Fruit fly (Drosophila melanogaster): ENCODE measurements around the gene Aef1.

Aef1 gene

DNA sequence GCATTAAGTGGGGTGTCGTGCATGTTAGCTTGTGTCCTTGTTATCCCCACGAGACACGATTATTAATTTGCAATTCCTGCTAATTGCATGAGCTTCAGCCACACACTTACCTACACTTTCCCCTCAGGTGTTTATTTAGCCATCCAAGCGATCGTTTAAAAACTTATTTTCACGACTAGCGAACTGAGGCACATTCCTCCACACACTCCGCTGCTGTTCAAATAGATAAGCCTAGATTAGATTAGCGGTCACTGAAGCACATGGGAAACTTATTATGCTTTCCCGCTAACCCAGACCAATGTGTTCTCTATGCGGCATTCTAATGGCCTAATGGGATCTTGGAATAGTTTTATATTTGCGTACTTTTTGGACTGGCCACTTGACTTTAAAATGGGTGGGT is 46.3 kb upstream of the Aef1 start:
- TF ChIP-seq dmrt93B (GFP tag; optimal IDR thresholded peaks at IDR 0.05) = no peak
- no peak for TF ChIP-seq ey (GFP tag; optimal IDR thresholded peaks at IDR 0.05)

DNA sequence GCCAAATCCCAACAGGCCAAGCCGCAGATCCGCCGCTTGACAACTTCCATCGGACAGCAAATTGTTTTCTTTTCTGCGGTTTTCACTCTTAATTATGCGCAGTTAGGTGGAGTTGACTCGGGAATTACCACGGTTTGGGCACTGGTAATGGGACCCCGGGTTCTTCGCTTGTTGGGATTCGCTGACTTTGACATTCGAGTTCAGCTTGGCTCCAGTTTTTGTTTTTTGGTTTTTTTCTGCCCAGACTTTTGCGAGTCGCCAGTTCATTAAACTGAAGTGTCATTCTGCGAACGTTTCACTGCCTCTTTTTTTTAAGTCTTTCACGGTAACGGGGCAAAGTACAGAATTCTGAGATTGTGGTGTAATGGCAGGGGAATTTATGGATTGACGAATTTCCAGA is 44.4 kb upstream of the Aef1 start:
- TF ChIP-seq Myc (optimal IDR thresholded peaks at IDR 0.05) = no peak
- no peak for TF ChIP-seq GATAd (GFP tag; optimal IDR thresholded peaks at IDR 0.05)
- TF ChIP-seq sage (GFP tag; optimal IDR thresholded peaks at IDR 0.05) = no peak
- TF ChIP-seq Hr78 (GFP tag; optimal IDR thresholded peaks at IDR 0.05) = no peak
- no peak for TF ChIP-seq dl (GFP tag; optimal IDR thresholded peaks at IDR 0.05; ENCODE audit: insufficient read depth in 1 of 2, partially characterized antibody in 2 of 2)
- TF ChIP-seq ey (GFP tag; optimal IDR thresholded peaks at IDR 0.05) = no peak
- TF ChIP-seq Dfd (GFP tag; optimal IDR thresholded peaks at IDR 0.05) = peak; percentile 0
- TF ChIP-seq Sp1 (GFP tag; optimal IDR thresholded peaks at IDR 0.05) = no peak

DNA sequence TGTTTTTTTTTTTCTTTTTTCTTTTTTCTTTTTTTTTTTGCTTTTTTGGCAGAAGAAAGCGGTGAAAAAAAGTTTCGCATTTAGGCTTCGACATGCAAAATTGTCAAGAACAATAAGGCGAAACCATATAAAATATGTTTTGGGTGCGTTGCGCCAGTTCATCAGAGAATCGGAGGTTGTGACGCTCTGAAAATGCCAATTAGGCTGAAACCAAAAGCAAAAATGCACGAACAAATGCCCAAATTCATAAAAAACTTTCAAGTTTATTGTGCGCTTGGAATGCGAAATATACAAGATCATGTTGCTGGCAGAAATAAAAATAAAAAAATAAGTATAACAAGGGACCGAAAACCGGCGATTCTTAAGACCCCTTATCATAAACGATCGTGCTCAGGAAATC is 43.5 kb upstream of the Aef1 start:
- TF ChIP-seq fru (GFP tag; optimal IDR thresholded peaks at IDR 0.05) (peak; percentile 9), Dif (GFP tag; optimal IDR thresholded peaks at IDR 0.05; ENCODE audit: partially characterized antibody) (no peak), jim (GFP tag; optimal IDR thresholded peaks at IDR 0.05) (peak; percentile 17), HLH106 (tag; optimal IDR thresholded peaks at IDR 0.05) (no peak), CrebA (GFP tag; optimal IDR thresholded peaks at IDR 0.05; ENCODE audit: borderline replicate concordance) (peak; percentile 39), psq (GFP tag; optimal IDR thresholded peaks at IDR 0.05) (peak; percentile 20), woc (GFP tag; optimal IDR thresholded peaks at IDR 0.05) (no peak)

DNA sequence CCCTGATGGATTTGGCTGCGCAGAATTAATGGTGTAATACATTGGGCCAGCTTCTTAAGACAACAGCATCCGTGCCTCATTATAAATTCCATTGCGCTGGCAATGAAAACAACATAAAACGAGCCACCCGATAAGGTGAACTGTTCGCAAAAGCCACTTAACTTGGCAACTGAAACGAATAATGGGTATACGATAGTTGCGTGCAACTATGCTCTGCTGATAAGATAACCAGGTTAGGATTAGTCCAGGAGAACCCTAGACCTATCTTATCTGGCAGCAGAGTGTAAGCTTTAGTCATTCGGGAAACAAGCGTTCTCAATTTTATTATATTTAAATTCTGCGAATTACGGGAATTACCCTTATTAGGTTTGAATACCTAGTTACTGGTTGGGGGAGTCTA is 42.8 kb upstream of the Aef1 start:
- TF ChIP-seq jim (GFP tag; optimal IDR thresholded peaks at IDR 0.05) (no peak), OdsH (GFP tag; optimal IDR thresholded peaks at IDR 0.05) (no peak), N (GFP tag; optimal IDR thresholded peaks at IDR 0.05) (no peak), Hnf4 (GFP tag; optimal IDR thresholded peaks at IDR 0.05) (no peak), Hr83 (GFP tag; optimal IDR thresholded peaks at IDR 0.05; ENCODE audit: poor library complexity, severe bottlenecking) (no peak), Sp1 (GFP tag; optimal IDR thresholded peaks at IDR 0.05) (no peak), HLH106 (tag; optimal IDR thresholded peaks at IDR 0.05) (no peak), psq (GFP tag; optimal IDR thresholded peaks at IDR 0.05) (no peak), Dfd (GFP tag; optimal IDR thresholded peaks at IDR 0.05) (no peak)

DNA sequence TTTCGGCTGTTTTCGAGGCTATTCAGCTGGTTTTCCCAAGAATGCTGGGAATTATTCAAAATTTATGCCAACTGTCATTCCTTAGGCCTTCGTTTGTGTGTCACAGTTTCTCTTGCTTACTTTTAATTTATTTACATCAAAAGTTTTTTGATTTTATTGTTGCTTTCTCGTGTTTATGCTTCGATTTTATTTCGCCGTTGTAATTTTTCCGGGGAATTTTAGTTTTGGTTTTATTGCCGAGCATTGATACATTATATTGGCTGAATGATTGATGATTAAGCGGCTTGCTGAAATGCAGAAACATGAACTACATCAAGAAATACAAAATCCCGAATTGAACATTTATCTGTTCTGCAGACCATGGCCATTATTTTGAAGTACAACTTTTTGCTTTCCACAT is 35.1 kb upstream of the Aef1 start:
- TF ChIP-seq sv (GFP tag; optimal IDR thresholded peaks at IDR 0.05) (no peak), Jra (GFP tag; optimal IDR thresholded peaks at IDR 0.05) (no peak), dl (GFP tag; optimal IDR thresholded peaks at IDR 0.05; ENCODE audit: insufficient read depth in 1 of 2, partially characterized antibody in 2 of 2) (no peak), N (GFP tag; optimal IDR thresholded peaks at IDR 0.05) (no peak), ey (GFP tag; optimal IDR thresholded peaks at IDR 0.05) (no peak), jim (GFP tag; optimal IDR thresholded peaks at IDR 0.05) (no peak), dmrt93B (GFP tag; optimal IDR thresholded peaks at IDR 0.05) (no peak), rgr (GFP tag; optimal IDR thresholded peaks at IDR 0.05) (no peak), Rel (GFP tag; optimal IDR thresholded peaks at IDR 0.05) (no peak), Rel (tag; optimal IDR thresholded peaks at IDR 0.05) (no peak), Hr83 (GFP tag; optimal IDR thresholded peaks at IDR 0.05; ENCODE audit: poor library complexity, severe bottlenecking) (no peak), fru (GFP tag; optimal IDR thresholded peaks at IDR 0.05) (no peak), CrebA (GFP tag; optimal IDR thresholded peaks at IDR 0.05; ENCODE audit: borderline replicate concordance) (no peak), Sp1 (GFP tag; optimal IDR thresholded peaks at IDR 0.05) (no peak)

DNA sequence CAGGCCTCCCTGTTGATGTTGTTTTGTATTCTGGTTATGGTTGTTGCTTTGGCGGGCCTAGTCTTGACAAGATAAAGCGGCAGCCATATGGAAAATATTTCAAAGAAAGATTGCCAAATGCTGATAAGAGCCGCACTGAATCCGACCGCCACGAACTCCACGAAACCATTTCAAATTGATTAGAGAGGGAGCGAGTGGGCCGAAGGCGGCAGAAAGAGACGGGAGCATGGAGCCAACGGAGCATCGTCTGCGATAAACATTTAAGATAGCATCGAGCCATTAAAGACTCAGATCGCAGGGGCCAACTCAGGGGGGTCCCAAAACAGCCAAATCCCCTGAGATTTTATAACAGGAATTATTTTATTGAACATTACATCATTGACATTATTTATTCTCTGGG is 33.0 kb upstream of the Aef1 start:
- TF ChIP-seq CrebA (GFP tag; optimal IDR thresholded peaks at IDR 0.05; ENCODE audit: borderline replicate concordance) (no peak), dsf (GFP tag; optimal IDR thresholded peaks at IDR 0.05; ENCODE audit: borderline replicate concordance) (no peak), usp (GFP tag; optimal IDR thresholded peaks at IDR 0.05) (no peak), rgr (GFP tag; optimal IDR thresholded peaks at IDR 0.05) (no peak), psq (GFP tag; optimal IDR thresholded peaks at IDR 0.05) (no peak)

DNA sequence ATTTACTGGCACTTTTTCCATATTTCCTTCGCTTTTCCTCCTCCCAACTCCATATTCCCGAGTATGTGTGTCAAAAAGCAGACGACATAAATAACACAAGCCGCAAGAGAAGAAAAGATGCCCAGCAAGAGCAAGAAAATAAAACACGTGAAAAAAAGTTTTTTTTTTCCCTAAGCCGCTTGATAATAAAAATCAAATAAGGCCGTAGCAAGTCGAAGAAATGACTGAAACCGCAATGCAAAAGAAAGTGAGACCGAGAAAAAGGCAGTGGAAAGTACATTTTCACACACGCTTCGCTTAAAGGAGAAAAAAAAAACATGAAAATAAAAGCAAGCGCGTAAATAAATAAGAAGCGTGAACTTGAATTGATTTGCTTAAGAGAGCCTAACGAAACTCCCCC is 30.7 kb upstream of the Aef1 start:
- no peak for TF ChIP-seq usp (GFP tag; optimal IDR thresholded peaks at IDR 0.05)
- no peak for TF ChIP-seq lola (GFP tag; optimal IDR thresholded peaks at IDR 0.05)
- TF ChIP-seq Hnf4 (GFP tag; optimal IDR thresholded peaks at IDR 0.05) = no peak
